Worm (Caenorhabditis elegans): ENCODE data around the gene C11E4.8.
"Not testable (repeated sequence)": the region's sequence is repeated elsewhere in the genome, so short reads cannot be mapped to it uniquely, and the experiment has no call there.

The C11E4.8 gene

ce11 chrX:9610040-9610613 lies 10.1 kb upstream of the C11E4.8 start, which contains the start of gene C11E4.6:
C11E4.6 (plus strand) TSS chrX:9610563.
- TF ChIP-seq ztf-29 (GFP tag; IDR thresholded peaks at IDR 0.05) (no peak), ref-1 (GFP tag; conservative IDR thresholded peaks at IDR 0.05) (no peak), klf-2 (GFP tag; conservative IDR thresholded peaks at IDR 0.05) (no peak), cog-1 (tag; optimal IDR thresholded peaks at IDR 0.05) (no peak), T22C8.4 (GFP tag; IDR thresholded peaks at IDR 0.05) (no peak), ztf-23 (GFP tag; IDR thresholded peaks at IDR 0.05) (no peak), flt-1 (GFP tag; IDR thresholded peaks at IDR 0.05) (no peak), tab-1 (GFP tag; IDR thresholded peaks at IDR 0.05) (no peak), med-1 (GFP tag; optimal IDR thresholded peaks at IDR 0.05; ENCODE audit: insufficient read depth) (no peak)

ce11 chrX:9616919-9617318 lies 3.3 kb upstream of the C11E4.8 start, which contains the start of gene C11E4.7:
C11E4.7 (plus strand) TSS chrX:9617219.
- no peak for TF ChIP-seq T22C8.4 (GFP tag; IDR thresholded peaks at IDR 0.05)
- TF ChIP-seq med-1 (GFP tag; optimal IDR thresholded peaks at IDR 0.05; ENCODE audit: insufficient read depth) = no peak
- TF ChIP-seq cog-1 (tag; optimal IDR thresholded peaks at IDR 0.05) = no peak
- no peak for TF ChIP-seq tab-1 (GFP tag; IDR thresholded peaks at IDR 0.05)
- no peak for TF ChIP-seq ztf-23 (GFP tag; IDR thresholded peaks at IDR 0.05)
- TF ChIP-seq ref-1 (GFP tag; conservative IDR thresholded peaks at IDR 0.05) = no peak
- TF ChIP-seq klf-2 (GFP tag; conservative IDR thresholded peaks at IDR 0.05) = no peak
- TF ChIP-seq flt-1 (GFP tag; IDR thresholded peaks at IDR 0.05) = no peak
- TF ChIP-seq ztf-29 (GFP tag; IDR thresholded peaks at IDR 0.05) = no peak

ce11 chrX:9622609-9623008 lies 2.4 kb downstream of the C11E4.8 start:
- no peak for TF ChIP-seq cog-1 (tag; optimal IDR thresholded peaks at IDR 0.05)
- peak; percentile 32; the same call in 1 of the 2 replicates for TF ChIP-seq T22C8.4 (GFP tag; IDR thresholded peaks at IDR 0.05)
- TF ChIP-seq med-1 (GFP tag; optimal IDR thresholded peaks at IDR 0.05; ENCODE audit: insufficient read depth) = no peak
- TF ChIP-seq klf-2 (GFP tag; conservative IDR thresholded peaks at IDR 0.05) = no peak
- no peak for TF ChIP-seq ztf-29 (GFP tag; IDR thresholded peaks at IDR 0.05)
- TF ChIP-seq flt-1 (GFP tag; IDR thresholded peaks at IDR 0.05) = peak; percentile 83
- TF ChIP-seq ztf-23 (GFP tag; IDR thresholded peaks at IDR 0.05) = peak; percentile 75
- peak; percentile 73 for TF ChIP-seq tab-1 (GFP tag; IDR thresholded peaks at IDR 0.05)
- TF ChIP-seq ref-1 (GFP tag; conservative IDR thresholded peaks at IDR 0.05) = 0 out of 2 replicates have a peak, but pooled peaks have one; percentile 37

ce11 chrX:9625824-9626223 lies 5.6 kb downstream of the C11E4.8 start, which contains the start of gene F34H10.1:
F34H10.1 (plus strand) TSS chrX:9626124.
- TF ChIP-seq cog-1 (tag; optimal IDR thresholded peaks at IDR 0.05); med-1 (GFP tag; optimal IDR thresholded peaks at IDR 0.05; ENCODE audit: insufficient read depth); ztf-23 (GFP tag; IDR thresholded peaks at IDR 0.05): not testable (repeated sequence)

- TF ChIP-seq tab-1 (GFP tag; IDR thresholded peaks at IDR 0.05) = 0 out of 2 replicates have a peak, but pooled peaks have one; percentile 27
Observed at ce11 chrX:9627164-9627563, 6.9 kb downstream of the C11E4.8 start.

- TF ChIP-seq ztf-29 (GFP tag; IDR thresholded peaks at IDR 0.05) (no peak), tab-1 (GFP tag; IDR thresholded peaks at IDR 0.05) (no peak), klf-2 (GFP tag; conservative IDR thresholded peaks at IDR 0.05) (no peak), med-1 (GFP tag; optimal IDR thresholded peaks at IDR 0.05; ENCODE audit: insufficient read depth) (no peak), ztf-23 (GFP tag; IDR thresholded peaks at IDR 0.05) (no peak), flt-1 (GFP tag; IDR thresholded peaks at IDR 0.05) (no peak), cog-1 (tag; optimal IDR thresholded peaks at IDR 0.05) (no peak)
Observed at ce11 chrX:9629552-9629951, 9.3 kb downstream of the C11E4.8 start.

- no peak for TF ChIP-seq T22C8.4 (GFP tag; IDR thresholded peaks at IDR 0.05)
- no peak for TF ChIP-seq ztf-29 (GFP tag; IDR thresholded peaks at IDR 0.05)
- no peak for TF ChIP-seq flt-1 (GFP tag; IDR thresholded peaks at IDR 0.05)
- TF ChIP-seq ref-1 (GFP tag; conservative IDR thresholded peaks at IDR 0.05) = no peak
- TF ChIP-seq cog-1 (tag; optimal IDR thresholded peaks at IDR 0.05) = no peak
- TF ChIP-seq tab-1 (GFP tag; IDR thresholded peaks at IDR 0.05) = no peak
- TF ChIP-seq klf-2 (GFP tag; conservative IDR thresholded peaks at IDR 0.05) = no peak
- no peak for TF ChIP-seq med-1 (GFP tag; optimal IDR thresholded peaks at IDR 0.05; ENCODE audit: insufficient read depth)
- TF ChIP-seq ztf-23 (GFP tag; IDR thresholded peaks at IDR 0.05) = no peak
Observed at ce11 chrX:9634925-9635324, 14.7 kb downstream of the C11E4.8 start, which contains the start of gene F34H10.3. F34H10.3 (minus strand) TSS chrX:9635025.

ce11 chrX:9635376-9635775 lies 15.1 kb downstream of the C11E4.8 start, which contains the start of gene F34H10.5:
F34H10.5 (plus strand) TSS chrX:9635676.
- no peak for TF ChIP-seq ref-1 (GFP tag; conservative IDR thresholded peaks at IDR 0.05)

- TF ChIP-seq med-1 (GFP tag; optimal IDR thresholded peaks at IDR 0.05; ENCODE audit: insufficient read depth) (no peak), ztf-29 (GFP tag; IDR thresholded peaks at IDR 0.05) (no peak), flt-1 (GFP tag; IDR thresholded peaks at IDR 0.05) (0 out of 2 replicates have a peak, but pooled peaks have one; percentile 50), ztf-23 (GFP tag; IDR thresholded peaks at IDR 0.05) (0 out of 2 replicates have a peak, but pooled peaks have one; percentile 15)
Observed at ce11 chrX:9637137-9637536, 16.9 kb downstream of the C11E4.8 start.

ce11 chrX:9637700-9638099 lies 17.5 kb downstream of the C11E4.8 start:
- TF ChIP-seq med-1 (GFP tag; optimal IDR thresholded peaks at IDR 0.05; ENCODE audit: insufficient read depth) = peak; percentile 77
- peak; percentile 79 for TF ChIP-seq cog-1 (tag; optimal IDR thresholded peaks at IDR 0.05)
- TF ChIP-seq ref-1 (GFP tag; conservative IDR thresholded peaks at IDR 0.05) = peak; percentile 86
- TF ChIP-seq klf-2 (GFP tag; conservative IDR thresholded peaks at IDR 0.05) = peak; percentile 81
- TF ChIP-seq ztf-29 (GFP tag; IDR thresholded peaks at IDR 0.05) = peak; percentile 74
- peak; percentile 92 for TF ChIP-seq T22C8.4 (GFP tag; IDR thresholded peaks at IDR 0.05)
- TF ChIP-seq tab-1 (GFP tag; IDR thresholded peaks at IDR 0.05) = peak; percentile 96
- TF ChIP-seq flt-1 (GFP tag; IDR thresholded peaks at IDR 0.05) = peak; percentile 97
- TF ChIP-seq ztf-23 (GFP tag; IDR thresholded peaks at IDR 0.05) = peak; percentile 94
